Fruit fly (Drosophila melanogaster) whole organism, embryonic: ENCODE data around the gene Mco4.

ENCODE experiments used
- B-H2 ChIP-seq: fragments of 200-800 bp; sonication (Bioruptor generic); optimal IDR thresholded peaks from 2 replicates; lab custom pipeline; 2018; ENCODE audit warnings: missing biosample characterization, mild to moderate bottlenecking, missing genetic modification characterization
- CG10147 ChIP-seq: fragments of 200-800 bp; sonication (Bioruptor generic); optimal IDR thresholded peaks from 2 replicates; lab custom pipeline; 2019; ENCODE audit warnings: missing biosample characterization, mild to moderate bottlenecking, missing genetic modification characterization, moderate library complexity
- CG10267 ChIP-seq: fragments of 200-800 bp; sonication (Bioruptor generic); optimal IDR thresholded peaks from 2 replicates; lab custom pipeline; 2018; ENCODE audit warnings: missing biosample characterization, mild to moderate bottlenecking, missing genetic modification characterization, moderate library complexity
- CG10274 ChIP-seq: fragments of 200-800 bp; sonication (Bioruptor generic); optimal IDR thresholded peaks from 3 replicates; lab custom pipeline; 2017; ENCODE audit warnings: missing biosample characterization, mild to moderate bottlenecking, missing genetic modification characterization
- CG12071 ChIP-seq: fragments of 200-800 bp; sonication (Bioruptor generic); optimal IDR thresholded peaks from 3 replicates; lab custom pipeline; 2018; ENCODE audit warnings: missing biosample characterization, mild to moderate bottlenecking, missing genetic modification characterization
- CG14014 ChIP-seq: fragments of 200-800 bp; sonication (Bioruptor generic); IDR thresholded peaks from 2 replicates; pipeline ENCODE4 v1.3.6; 2022; ENCODE audit warnings: missing biosample characterization, missing genetic modification characterization
- CG1529 ChIP-seq: fragments of 200-800 bp; sonication (Bioruptor generic); optimal IDR thresholded peaks from 3 replicates; lab custom pipeline; 2018; ENCODE audit warnings: missing biosample characterization, missing genetic modification characterization
- CG15696 ChIP-seq: fragments of 200-800 bp; sonication (Bioruptor generic); optimal IDR thresholded peaks from 2 replicates; lab custom pipeline; 2019; ENCODE audit warnings: missing biosample characterization, mild to moderate bottlenecking, missing genetic modification characterization, moderate library complexity
- CG17186 ChIP-seq: fragments of 200-800 bp; sonication (Bioruptor generic); optimal IDR thresholded peaks from 3 replicates; lab custom pipeline; 2017; ENCODE audit warnings: missing biosample characterization, missing genetic modification reagents, missing genetic modification characterization
- CG1832 ChIP-seq: fragments of 200-800 bp; sonication (Bioruptor generic); optimal IDR thresholded peaks from 2 replicates; lab custom pipeline; 2017; ENCODE audit warnings: missing biosample characterization, mild to moderate bottlenecking, missing genetic modification characterization, inconsistent platforms
- CG18476 ChIP-seq: fragments of 200-800 bp; sonication (Bioruptor generic); optimal IDR thresholded peaks from 2 replicates; lab custom pipeline; 2016; ENCODE audit warnings: missing biosample characterization, mild to moderate bottlenecking, missing genetic modification characterization
- CG2678 ChIP-seq: fragments of 200-800 bp; sonication (Bioruptor generic); optimal IDR thresholded peaks from 3 replicates; lab custom pipeline; 2019; ENCODE audit warnings: missing biosample characterization, mild to moderate bottlenecking, missing genetic modification characterization, moderate library complexity
- CG30403 ChIP-seq: fragments of 200-800 bp; sonication (Bioruptor generic); optimal IDR thresholded peaks from 3 replicates; lab custom pipeline; 2016; ENCODE audit warnings: missing biosample characterization, missing genetic modification characterization
- CG32532 ChIP-seq: fragments of 200-800 bp; sonication (Bioruptor generic); IDR thresholded peaks from 2 replicates; pipeline ENCODE4 v1.3.6; 2022; ENCODE audit warnings: missing biosample characterization, missing genetic modification characterization
- CG34376 ChIP-seq: fragments of 200-800 bp; sonication (Bioruptor generic); optimal IDR thresholded peaks from 2 replicates; lab custom pipeline; 2018; ENCODE audit warnings: missing biosample characterization, mild to moderate bottlenecking, missing genetic modification characterization
- CG4282 ChIP-seq: fragments of 200-800 bp; sonication (Bioruptor generic); optimal IDR thresholded peaks from 2 replicates; lab custom pipeline; 2016; ENCODE audit warnings: missing biosample characterization, missing genetic modification characterization
- CG6654 ChIP-seq: fragments of 200-800 bp; sonication (Bioruptor generic); optimal IDR thresholded peaks from 2 replicates; lab custom pipeline; 2017; ENCODE audit warnings: missing biosample characterization, mild to moderate bottlenecking, missing genetic modification characterization
- CG7839 ChIP-seq: fragments of 200-800 bp; sonication (Bioruptor generic); optimal IDR thresholded peaks from 3 replicates; lab custom pipeline; 2018; ENCODE audit warnings: missing biosample characterization, mild to moderate bottlenecking, missing genetic modification characterization, moderate library complexity
- D19A ChIP-seq: fragments of 200-800 bp; optimal IDR thresholded peaks from 3 replicates; lab custom pipeline; 2019; ENCODE audit warnings: missing biosample characterization, mild to moderate bottlenecking, missing genetic modification characterization, moderate library complexity
- Deaf1 ChIP-seq: fragments of 200-800 bp; optimal IDR thresholded peaks from 3 replicates; lab custom pipeline; 2019; ENCODE audit warnings: missing biosample characterization, mild to moderate bottlenecking, missing genetic modification characterization, moderate library complexity
- Dip2 ChIP-seq: fragments of 200-800 bp; sonication (Bioruptor generic); IDR thresholded peaks from 2 replicates; pipeline ENCODE4 v1.3.6; 2022; ENCODE audit warnings: missing biosample characterization, missing genetic modification characterization
- ERR ChIP-seq: fragments of 200-800 bp; sonication (Bioruptor generic); optimal IDR thresholded peaks from 2 replicates; lab custom pipeline; 2016; ENCODE audit warnings: missing biosample characterization, missing genetic modification characterization
- HmgD ChIP-seq: fragments of 200-800 bp; sonication (Bioruptor generic); optimal IDR thresholded peaks from 3 replicates; lab custom pipeline; 2016; ENCODE audit warnings: missing biosample characterization, missing genetic modification characterization
- HmgZ ChIP-seq: fragments of 200-800 bp; sonication (Bioruptor generic); optimal IDR thresholded peaks from 2 replicates; lab custom pipeline; 2018; ENCODE audit warnings: missing biosample characterization, mild to moderate bottlenecking, missing genetic modification characterization
- NK7.1 ChIP-seq: fragments of 200-800 bp; sonication (Bioruptor generic); optimal IDR thresholded peaks from 3 replicates; lab custom pipeline; 2016; ENCODE audit warnings: missing biosample characterization, missing genetic modification characterization
- Optix ChIP-seq: fragments of 200-800 bp; sonication (Bioruptor generic); IDR thresholded peaks from 3 replicates; pipeline ENCODE4 v1.3.6; 2022; ENCODE audit warnings: missing biosample characterization, missing genetic modification characterization
- Sox100B ChIP-seq: fragments of 200-800 bp; sonication (Bioruptor generic); optimal IDR thresholded peaks from 3 replicates; lab custom pipeline; 2018; ENCODE audit warnings: missing biosample characterization, mild to moderate bottlenecking, missing genetic modification characterization
- Spps ChIP-seq: fragments of 200-800 bp; sonication (Bioruptor generic); optimal IDR thresholded peaks from 2 replicates; lab custom pipeline; 2018; ENCODE audit warnings: missing biosample characterization, mild to moderate bottlenecking, missing genetic modification characterization
- Sry-δ ChIP-seq: fragments of 200-800 bp; sonication (Bioruptor generic); optimal IDR thresholded peaks from 2 replicates; lab custom pipeline; 2016; ENCODE audit warnings: missing biosample characterization, missing genetic modification characterization
- ac ChIP-seq: fragments of 200-800 bp; sonication (Bioruptor generic); optimal IDR thresholded peaks from 3 replicates; lab custom pipeline; 2017; ENCODE audit warnings: missing biosample characterization, mild to moderate bottlenecking, missing genetic modification characterization
- btn ChIP-seq: fragments of 200-800 bp; sonication (Bioruptor generic); optimal IDR thresholded peaks from 2 replicates; lab custom pipeline; 2016; ENCODE audit warnings: missing biosample characterization, missing genetic modification characterization
- cad ChIP-seq: fragments of >200 bp; optimal IDR thresholded peaks from 2 replicates; lab custom pipeline; 2017; ENCODE audit warnings: missing biosample characterization, missing genetic modification characterization
- dysf ChIP-seq: fragments of 200-800 bp; sonication (Bioruptor generic); IDR thresholded peaks from 3 replicates; pipeline ENCODE4 v1.3.6; 2022; ENCODE audit warnings: missing biosample characterization, missing genetic modification characterization
- emc ChIP-seq: fragments of 200-800 bp; sonication (Bioruptor generic); optimal IDR thresholded peaks from 2 replicates; lab custom pipeline; 2016; ENCODE audit warnings: missing biosample characterization, missing genetic modification characterization
- ftz-f1 ChIP-seq: fragments of 200-800 bp; sonication (Bioruptor generic); optimal IDR thresholded peaks from 2 replicates; lab custom pipeline; 2016; ENCODE audit warnings: missing biosample characterization, missing genetic modification characterization
- gfzf ChIP-seq: fragments of 200-800 bp; sonication (Bioruptor generic); optimal IDR thresholded peaks from 2 replicates; lab custom pipeline; 2016; ENCODE audit warnings: missing biosample characterization, mild to moderate bottlenecking, missing genetic modification characterization, moderate library complexity
- hkb ChIP-seq, 2 experiments: fragments of 200-800 bp in 1 of 2; fragments of >200 bp in 1 of 2; sonication (Bioruptor generic) in 1 of 2; IDR thresholded peaks in 1 of 2; optimal IDR thresholded peaks in 1 of 2; 2 replicates each; pipeline versions ENCODE4 v1.3.6 to Lab custom; 2017 to 2022; ENCODE audit warnings: missing biosample characterization in 1 of 2, missing genetic modification characterization in 1 of 2
- jigr1 ChIP-seq: fragments of 200-800 bp; sonication (Bioruptor generic); IDR thresholded peaks from 3 replicates; pipeline ENCODE4 v1.3.6; 2022; ENCODE audit warnings: missing biosample characterization, missing genetic modification characterization
- nmo ChIP-seq: fragments of 200-800 bp; sonication (Bioruptor generic); optimal IDR thresholded peaks from 2 replicates; lab custom pipeline; 2018; ENCODE audit warnings: missing biosample characterization, mild to moderate bottlenecking, missing genetic modification characterization, moderate library complexity
- nom ChIP-seq: fragments of 200-800 bp; sonication (Bioruptor generic); optimal IDR thresholded peaks from 2 replicates; lab custom pipeline; 2017; ENCODE audit warnings: missing biosample characterization, missing genetic modification characterization, mild to moderate bottlenecking, moderate library complexity, missing genetic modification reagents
- pita ChIP-seq: fragments of 200-800 bp; sonication (Bioruptor generic); optimal IDR thresholded peaks from 2 replicates; lab custom pipeline; 2017; ENCODE audit warnings: missing biosample characterization, mild to moderate bottlenecking, missing genetic modification characterization
- sens ChIP-seq: fragments of 200-800 bp; sonication (Bioruptor generic); peaks from one replicate; lab custom pipeline; 2016; ENCODE audit warnings: missing biosample characterization, missing genetic modification characterization
- sisA ChIP-seq: fragments of 200-800 bp; sonication (Bioruptor generic); IDR thresholded peaks from 2 replicates; pipeline ENCODE4 v1.3.6; 2022; ENCODE audit warnings: missing biosample characterization, missing genetic modification characterization
- tna ChIP-seq: fragments of 200-800 bp; sonication (Bioruptor generic); IDR thresholded peaks from 2 replicates; pipeline ENCODE4 v1.3.6; 2022; ENCODE audit warnings: missing biosample characterization, missing genetic modification characterization; ENCODE audit not compliant: partially characterized antibody
- wek ChIP-seq: fragments of 200-800 bp; sonication (Bioruptor generic); optimal IDR thresholded peaks from 3 replicates; lab custom pipeline; 2018; ENCODE audit warnings: missing biosample characterization, mild to moderate bottlenecking, missing genetic modification characterization, moderate library complexity

Gene Mco4

dm6 chrX:17826807-17827703 is 28.9 kb downstream of the Mco4 start, which contains the start of gene Socs16D (continued):
- TF ChIP-seq CG14014 (GFP tag; lab: Robert Waterston, UW) (no peak; the same call in 1 of the 2 replicates), NK7.1 (GFP tag; lab: Kevin White, UChicago) (no peak), HmgD (GFP tag; lab: Kevin White, UChicago) (peak; percentile 42), dysf (no peak), CG7839 (tag; lab: Kevin White, UChicago) (peak; percentile 6), CG4282 (peak; percentile 3), btn (GFP tag; lab: Kevin White, UChicago) (no peak), hkb (optimal IDR thresholded peaks at IDR 0.05; lab: Kevin White, UChicago) (no peak), hkb (GFP tag; IDR thresholded peaks at IDR 0.05; lab: Robert Waterston, UW) (peak; percentile 17; the same call in 1 of the 2 replicates), CG34376 (GFP tag; lab: Kevin White, UChicago) (peak; percentile 40), D19A (no peak), CG10267 (tag; lab: Kevin White, UChicago) (peak; percentile 71), CG18476 (GFP tag; lab: Kevin White, UChicago) (no peak), HmgZ (peak; percentile 72), Dip2 (GFP tag; lab: Robert Waterston, UW) (no peak), wek (peak; percentile 5), Deaf1 (tag; lab: Kevin White, UChicago) (peak; percentile 86), gfzf (GFP tag; lab: Kevin White, UChicago) (peak; percentile 43), CG10147 (GFP tag; lab: Kevin White, UChicago) (peak; percentile 17), emc (GFP tag; lab: Kevin White, UChicago) (no peak), sens (GFP tag; lab: Kevin White, UChicago) (peak; percentile 70), sisA (0 out of 2 replicates have a peak, but pooled peaks have one; percentile 19), CG10274 (no peak), ftz-f1 (GFP tag; lab: Kevin White, UChicago) (no peak), Sry-δ (peak; percentile 100), CG17186 (GFP tag; lab: Kevin White, UChicago) (peak; percentile 31), nom (peak; percentile 73), CG30403 (GFP tag; lab: Kevin White, UChicago) (peak; percentile 38), CG12071 (GFP tag; lab: Kevin White, UChicago) (peak; percentile 26), ERR (peak; percentile 53), Sox100B (GFP tag; lab: Kevin White, UChicago) (no peak), CG1832 (GFP tag; lab: Kevin White, UChicago) (peak; percentile 17), tna (GFP tag; lab: Robert Waterston, UW) (peak; percentile 94), ac (GFP tag; lab: Kevin White, UChicago) (no peak), CG15696 (tag; lab: Kevin White, UChicago) (peak; percentile 30), cad (no peak), Spps (tag; lab: Kevin White, UChicago) (no peak), jigr1 (GFP tag; lab: Robert Waterston, UW) (no peak), Optix (GFP tag; lab: Robert Waterston, UW) (no peak), CG6654 (no peak), CG1529 (GFP tag; lab: Kevin White, UChicago) (no peak), nmo (GFP tag; lab: Kevin White, UChicago) (peak; percentile 60), B-H2 (GFP tag; lab: Kevin White, UChicago) (peak; percentile 77), CG2678 (tag; lab: Kevin White, UChicago) (peak; percentile 15), CG32532 (GFP tag; lab: Robert Waterston, UW) (peak; percentile 45; the same call in 1 of the 2 replicates), pita (GFP tag; lab: Kevin White, UChicago) (peak; percentile 13)
